Worm (Caenorhabditis elegans): ENCODE results near the gene srbc-3.

Gene srbc-3

DNA sequence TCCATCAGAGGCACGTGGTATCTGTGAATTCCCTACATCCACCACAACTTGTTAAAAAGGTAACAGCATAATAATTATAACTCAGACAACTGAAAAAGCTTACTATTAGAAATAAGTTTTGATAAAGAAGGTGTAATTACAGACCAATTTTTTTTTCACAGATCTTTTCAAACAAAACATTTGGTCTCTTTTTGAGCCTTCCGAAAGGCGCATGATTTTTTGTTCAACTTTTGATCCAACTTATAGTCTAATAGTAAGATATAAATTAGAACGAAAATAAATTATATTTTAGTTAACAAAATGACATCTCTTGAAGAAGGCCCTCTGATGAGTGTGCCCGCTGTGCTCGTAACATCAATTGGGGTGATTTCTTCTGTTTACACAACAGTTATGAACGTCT lies at the start of gene srbc-3:
Gene srbc-3 (plus strand): TSS at position 301 of the 400 bp plus-strand sequence.
- TF ChIP-seq unc-39 (tag; optimal IDR thresholded peaks at IDR 0.05): no peak
- no peak for TF ChIP-seq mls-2 (tag; optimal IDR thresholded peaks at IDR 0.05)
- TF ChIP-seq zip-8 (tag; optimal IDR thresholded peaks at IDR 0.05): no peak
- TF ChIP-seq hlh-1 (tag; optimal IDR thresholded peaks at IDR 0.05): no peak
- no peak for TF ChIP-seq sem-2 (GFP tag; optimal IDR thresholded peaks at IDR 0.05)
- TF ChIP-seq ztf-11 (tag; optimal IDR thresholded peaks at IDR 0.05): no peak
- TF ChIP-seq ceh-43 (GFP tag; optimal IDR thresholded peaks at IDR 0.05): no peak
- TF ChIP-seq ceh-39 (tag; optimal IDR thresholded peaks at IDR 0.05): no peak
- no peak for TF ChIP-seq unc-62 (GFP tag; optimal IDR thresholded peaks at IDR 0.05)
- TF ChIP-seq mab-5 (tag; optimal IDR thresholded peaks at IDR 0.05): no peak
- no peak for TF ChIP-seq unc-120 (tag; optimal IDR thresholded peaks at IDR 0.05; ENCODE audit: poor library complexity, severe bottlenecking)
- no peak for TF ChIP-seq nhr-28 (tag; optimal IDR thresholded peaks at IDR 0.05)
- TF ChIP-seq bed-3 (GFP tag; optimal IDR thresholded peaks at IDR 0.05): no peak

DNA sequence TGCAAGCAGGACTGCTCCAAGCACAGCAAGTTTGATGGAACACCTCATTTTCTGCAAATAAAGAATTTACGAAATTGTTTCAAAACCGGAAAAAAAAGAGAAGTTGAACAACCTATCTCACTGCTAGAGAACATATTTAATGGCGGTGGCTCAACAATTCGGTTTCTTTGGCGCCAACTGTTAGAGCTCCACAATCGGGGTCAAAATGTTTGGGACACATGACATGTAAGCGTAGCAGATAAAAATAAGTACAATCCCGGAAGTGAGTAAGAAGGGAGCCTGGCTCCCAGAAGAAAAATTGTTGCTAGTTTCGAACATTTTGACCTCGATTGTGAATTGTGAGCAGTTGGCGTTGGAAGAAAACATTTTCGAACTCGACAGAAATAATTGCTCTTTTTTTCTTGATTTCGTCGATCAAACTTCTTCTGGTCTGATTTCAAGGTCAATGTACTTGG lies 49.1 kb upstream of the srbc-3 start, which contains the start of gene T28A11.16:
Gene T28A11.16 (minus strand): TSS at position 51 of the 455 bp plus-strand sequence.
- TF ChIP-seq sem-2 (GFP tag; optimal IDR thresholded peaks at IDR 0.05) (no peak), ces-1 (GFP tag; optimal IDR thresholded peaks at IDR 0.05) (no peak), flh-1 (GFP tag; optimal IDR thresholded peaks at IDR 0.05) (no peak), drap-1 (GFP tag; optimal IDR thresholded peaks at IDR 0.05) (no peak), M03D4.4 (tag; optimal IDR thresholded peaks at IDR 0.05) (no peak), elt-1 (tag; optimal IDR thresholded peaks at IDR 0.05; ENCODE audit: borderline replicate concordance, insufficient read depth) (no peak), bed-3 (GFP tag; optimal IDR thresholded peaks at IDR 0.05) (no peak), mab-5 (tag; optimal IDR thresholded peaks at IDR 0.05) (no peak), nhr-2 (tag; optimal IDR thresholded peaks at IDR 0.05) (no peak)

DNA sequence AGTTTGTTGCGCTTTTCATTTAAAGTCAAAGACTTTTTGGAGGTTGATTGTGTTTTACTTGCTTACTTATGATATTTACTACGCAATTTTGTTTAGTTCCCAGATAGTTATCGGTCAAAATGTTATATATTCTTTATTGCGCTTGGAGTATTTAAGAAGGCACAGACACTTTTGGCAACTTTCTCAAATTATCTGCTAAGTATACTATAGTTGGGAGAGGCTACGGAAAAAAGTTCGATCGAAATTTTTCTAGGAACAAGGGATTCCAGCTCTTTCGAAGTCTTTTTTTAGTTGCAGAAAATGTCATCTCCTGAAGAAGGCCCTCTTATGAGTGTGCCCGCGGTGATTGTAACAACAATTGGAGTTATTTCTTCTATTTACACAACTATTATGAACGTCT lies 48.2 kb upstream of the srbc-3 start, which contains the start of gene srbc-5:
Gene srbc-5 (plus strand): TSS at position 301 of the 400 bp plus-strand sequence.
- TF ChIP-seq ceh-83 (GFP tag; optimal IDR thresholded peaks at IDR 0.05): no peak
- no peak for TF ChIP-seq lin-13 (tag; optimal IDR thresholded peaks at IDR 0.05)
- TF ChIP-seq blmp-1 (tag; optimal IDR thresholded peaks at IDR 0.05): no peak

DNA sequence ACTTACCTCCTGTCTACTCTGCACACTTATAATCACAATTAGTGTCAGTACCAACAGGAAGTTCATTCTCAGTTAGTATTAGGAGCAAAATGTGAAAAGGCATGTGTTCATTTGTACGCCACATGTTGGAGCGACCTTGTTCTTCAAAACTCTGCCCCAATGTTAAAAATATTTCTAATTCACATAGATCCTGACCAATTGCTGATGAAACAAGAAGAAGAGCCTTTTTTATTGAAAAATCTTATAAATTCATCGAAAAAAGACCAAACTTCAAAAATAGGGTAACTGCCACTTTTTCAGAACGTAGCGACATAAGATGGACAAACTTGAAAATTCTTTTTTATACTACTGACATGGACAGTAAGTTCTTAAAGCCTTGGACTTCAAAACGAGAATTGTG lies 42.1 kb upstream of the srbc-3 start, which contains the start of gene T28A11.17:
Gene T28A11.17 (minus strand): TSS at position 101 of the 400 bp plus-strand sequence.
- TF ChIP-seq unc-62 (GFP tag; optimal IDR thresholded peaks at IDR 0.05) (no peak), sptf-1 (tag; optimal IDR thresholded peaks at IDR 0.05) (no peak), mab-5 (tag; optimal IDR thresholded peaks at IDR 0.05) (no peak), nhr-2 (tag; optimal IDR thresholded peaks at IDR 0.05) (no peak), unc-120 (tag; optimal IDR thresholded peaks at IDR 0.05; ENCODE audit: poor library complexity, severe bottlenecking) (no peak), unc-39 (tag; optimal IDR thresholded peaks at IDR 0.05) (no peak), ztf-11 (tag; optimal IDR thresholded peaks at IDR 0.05) (no peak), lin-32 (GFP tag; optimal IDR thresholded peaks at IDR 0.05) (no peak), nhr-12 (tag; optimal IDR thresholded peaks at IDR 0.05) (no peak), elt-3 (tag; optimal IDR thresholded peaks at IDR 0.05) (no peak), ceh-43 (GFP tag; optimal IDR thresholded peaks at IDR 0.05) (no peak), tbx-8 (GFP tag; optimal IDR thresholded peaks at IDR 0.05) (no peak), zip-8 (tag; optimal IDR thresholded peaks at IDR 0.05) (no peak), pha-4 (tag; optimal IDR thresholded peaks at IDR 0.05) (no peak), blmp-1 (tag; optimal IDR thresholded peaks at IDR 0.05) (no peak), nhr-76 (tag; optimal IDR thresholded peaks at IDR 0.05) (no peak), M03D4.4 (tag; optimal IDR thresholded peaks at IDR 0.05) (no peak), sem-2 (GFP tag; optimal IDR thresholded peaks at IDR 0.05) (no peak), ham-2 (GFP tag; optimal IDR thresholded peaks at IDR 0.05) (no peak)

DNA sequence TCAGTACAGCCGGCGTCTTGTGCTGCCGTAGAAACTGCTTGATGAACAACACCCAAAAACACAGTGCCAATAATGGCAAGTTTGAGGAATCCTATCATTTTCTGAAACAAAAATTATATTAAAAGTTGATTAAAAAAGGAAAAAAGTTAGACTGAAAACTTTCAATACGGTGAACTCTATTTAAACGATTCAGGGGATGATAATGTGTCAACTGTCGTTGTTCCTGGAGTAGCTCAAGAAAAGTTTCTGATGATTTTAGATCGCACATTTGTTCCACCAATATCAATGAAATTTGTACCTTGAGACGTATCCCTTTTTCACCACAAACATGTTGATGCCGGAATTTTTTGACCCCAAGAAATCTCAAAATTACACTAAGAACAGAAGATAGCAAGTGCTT lies 40.3 kb upstream of the srbc-3 start, which contains the start of gene T28A11.18:
Gene T28A11.18 (minus strand): TSS at position 101 of the 400 bp plus-strand sequence.
- TF ChIP-seq elt-1 (tag; optimal IDR thresholded peaks at IDR 0.05; ENCODE audit: borderline replicate concordance, insufficient read depth): no peak
- no peak for TF ChIP-seq tbx-8 (GFP tag; optimal IDR thresholded peaks at IDR 0.05)
- TF ChIP-seq sptf-1 (tag; optimal IDR thresholded peaks at IDR 0.05): no peak
- TF ChIP-seq mls-2 (tag; optimal IDR thresholded peaks at IDR 0.05): no peak
- no peak for TF ChIP-seq lsy-2 (tag; optimal IDR thresholded peaks at IDR 0.05)
- no peak for TF ChIP-seq pha-4 (tag; optimal IDR thresholded peaks at IDR 0.05)
